Fruit fly (Drosophila melanogaster) whole organism, adult: Measurements from ENCODE around the gene SmydA-2.

Experiments used
- CG33017 ChIP-seq: fragments of 200-800 bp; sonication (Bioruptor generic); optimal IDR thresholded peaks from 2 replicates; lab custom pipeline; 2018; ENCODE audit warnings: missing biosample characterization, mild to moderate bottlenecking, missing genetic modification characterization, moderate library complexity
- CG7045 ChIP-seq: fragments of 200-800 bp; sonication (Bioruptor generic); optimal IDR thresholded peaks from 2 replicates; lab custom pipeline; 2017; ENCODE audit warnings: missing biosample characterization, mild to moderate bottlenecking, missing genetic modification characterization
- Mnt ChIP-seq: fragments of 200-800 bp; sonication (Bioruptor generic); optimal IDR thresholded peaks from 2 replicates; lab custom pipeline; 2016; ENCODE audit warnings: missing biosample characterization, mild to moderate bottlenecking, missing genetic modification characterization
- kay ChIP-seq: fragments of 200-800 bp; sonication (Bioruptor generic); peaks from one replicate; lab custom pipeline; 2016; ENCODE audit warnings: missing biosample characterization, missing genetic modification characterization, borderline replicate concordance
- ovo ChIP-seq: fragments of 200-800 bp; sonication (Bioruptor generic); optimal IDR thresholded peaks from 2 replicates; lab custom pipeline; 2016; ENCODE audit warnings: missing biosample characterization, missing genetic modification characterization
- pad ChIP-seq: fragments of 200-800 bp; sonication (Bioruptor generic); optimal IDR thresholded peaks from 3 replicates; lab custom pipeline; 2017; ENCODE audit warnings: missing biosample characterization, missing genetic modification characterization, mild to moderate bottlenecking, moderate library complexity, missing genetic modification reagents

DNA sequence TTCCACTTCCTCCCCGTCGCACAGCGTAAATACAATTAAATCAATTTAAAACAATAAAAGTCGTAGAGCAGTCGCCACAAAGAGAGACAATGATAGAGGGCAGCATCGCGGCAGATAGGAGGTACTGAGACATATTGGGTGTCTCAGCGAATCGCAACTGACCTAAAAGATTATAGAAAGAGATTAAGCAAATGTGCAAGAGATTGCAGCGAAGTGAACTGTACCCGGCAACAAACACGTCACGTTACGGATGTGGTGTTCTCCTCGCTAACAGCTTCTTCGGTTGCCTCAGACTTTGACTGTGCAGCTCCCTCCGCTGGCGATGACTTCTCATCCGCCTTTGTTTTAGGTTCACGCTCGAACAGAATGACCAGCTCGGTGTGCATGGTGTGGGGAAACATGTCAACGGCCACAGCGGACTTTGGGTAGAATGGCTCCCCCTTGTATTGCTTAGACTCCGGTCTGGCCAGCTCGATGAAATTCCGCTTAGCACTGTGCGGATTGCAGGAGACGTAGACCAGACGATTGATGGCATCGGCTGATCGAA lies 4.7 kb downstream of the SmydA-2 start:
- no peak for TF ChIP-seq CG33017 (tag; lab: Kevin White, UChicago)
- TF ChIP-seq CG7045, result no peak
- no peak for TF ChIP-seq ovo (GFP tag; lab: Kevin White, UChicago)
- no peak for TF ChIP-seq kay (GFP tag; lab: Kevin White, UChicago)
- TF ChIP-seq pad (GFP tag; lab: Kevin White, UChicago), result no peak
- no peak for TF ChIP-seq Mnt (GFP tag; lab: Kevin White, UChicago)
